Fruit fly (Drosophila melanogaster) whole organism, embryonic: Measurements from ENCODE around the gene CG2818.

Experiments used
- Atf-2 ChIP-seq: fragments of 200-800 bp; sonication (Bioruptor generic); optimal IDR thresholded peaks from 2 replicates; lab custom pipeline; 2016; ENCODE audit warnings: missing biosample characterization, missing genetic modification characterization
- CG12071 ChIP-seq: fragments of 200-800 bp; sonication (Bioruptor generic); optimal IDR thresholded peaks from 3 replicates; lab custom pipeline; 2018; ENCODE audit warnings: missing biosample characterization, mild to moderate bottlenecking, missing genetic modification characterization
- CG12769 ChIP-seq: fragments of 200-800 bp; sonication (Bioruptor generic); optimal IDR thresholded peaks from 2 replicates; lab custom pipeline; 2019; ENCODE audit warnings: missing biosample characterization, mild to moderate bottlenecking, missing genetic modification characterization, moderate library complexity
- CG14710 ChIP-seq: fragments of 200-800 bp; sonication (Bioruptor generic); optimal IDR thresholded peaks from 3 replicates; lab custom pipeline; 2019; ENCODE audit warnings: missing biosample characterization, mild to moderate bottlenecking, missing genetic modification characterization, moderate library complexity
- CG15514 ChIP-seq: fragments of 200-800 bp; sonication (Bioruptor generic); optimal IDR thresholded peaks from 3 replicates; lab custom pipeline; 2017; ENCODE audit warnings: missing biosample characterization, missing genetic modification characterization, mild to moderate bottlenecking, moderate library complexity, missing genetic modification reagents
- CG1603 ChIP-seq: fragments of 200-800 bp; sonication (Bioruptor generic); optimal IDR thresholded peaks from 2 replicates; lab custom pipeline; 2019; ENCODE audit warnings: missing biosample characterization, mild to moderate bottlenecking, missing genetic modification characterization, moderate library complexity
- CG17328 ChIP-seq: fragments of 200-800 bp; sonication (Bioruptor generic); IDR thresholded peaks from 2 replicates; pipeline ENCODE4 v1.3.6; 2022; ENCODE audit warnings: missing biosample characterization, missing genetic modification characterization
- CG17802 ChIP-seq: fragments of 200-800 bp; sonication (Bioruptor generic); optimal IDR thresholded peaks from 2 replicates; lab custom pipeline; 2018; ENCODE audit warnings: missing biosample characterization, mild to moderate bottlenecking, missing genetic modification characterization, moderate library complexity
- CG18476 ChIP-seq: fragments of 200-800 bp; sonication (Bioruptor generic); optimal IDR thresholded peaks from 2 replicates; lab custom pipeline; 2016; ENCODE audit warnings: missing biosample characterization, mild to moderate bottlenecking, missing genetic modification characterization
- CG2889 ChIP-seq: fragments of 200-800 bp; sonication (Bioruptor generic); IDR thresholded peaks from 3 replicates; pipeline ENCODE4 v1.3.6; 2022; ENCODE audit warnings: missing biosample characterization, missing genetic modification characterization
- CG31224 ChIP-seq: fragments of 200-800 bp; sonication (Bioruptor generic); IDR thresholded peaks from 2 replicates; pipeline ENCODE4 v1.3.6; 2022; ENCODE audit warnings: missing biosample characterization, missing genetic modification characterization
- CG3407 ChIP-seq: fragments of 200-800 bp; sonication (Bioruptor generic); optimal IDR thresholded peaks from 2 replicates; lab custom pipeline; 2018; ENCODE audit warnings: missing biosample characterization, mild to moderate bottlenecking, missing genetic modification characterization
- CG34422 ChIP-seq: fragments of 200-800 bp; sonication (Bioruptor generic); IDR thresholded peaks from 3 replicates; pipeline ENCODE4 v1.3.6; 2022; ENCODE audit warnings: missing biosample characterization, missing genetic modification characterization
- CG7372 ChIP-seq: fragments of 200-800 bp; sonication (Bioruptor generic); IDR thresholded peaks from 2 replicates; pipeline ENCODE4 v1.3.6; 2022; ENCODE audit warnings: missing biosample characterization, missing genetic modification characterization
- CG7556 ChIP-seq: fragments of 200-800 bp; sonication (Bioruptor generic); optimal IDR thresholded peaks from 2 replicates; lab custom pipeline; 2017; ENCODE audit warnings: missing biosample characterization, mild to moderate bottlenecking, missing genetic modification characterization
- CG8478 ChIP-seq: fragments of >200 bp; optimal IDR thresholded peaks from 2 replicates; lab custom pipeline; 2018
- CG9437 ChIP-seq: fragments of 200-800 bp; sonication (Bioruptor generic); optimal IDR thresholded peaks from 2 replicates; lab custom pipeline; 2018; ENCODE audit warnings: missing biosample characterization, mild to moderate bottlenecking, missing genetic modification characterization
- D ChIP-seq, 2 experiments: fragments of 200-800 bp in 1 of 2; fragments of >200 bp in 1 of 2; sonication (Bioruptor generic) in 1 of 2; optimal IDR thresholded peaks; 2 replicates in 1 of 2; 3 replicates in 1 of 2; lab custom pipeline; 2017; ENCODE audit warnings: mild to moderate bottlenecking in 1 of 2, missing biosample characterization in 1 of 2, missing genetic modification characterization in 1 of 2, missing genetic modification reagents in 1 of 2
- D19A ChIP-seq: fragments of 200-800 bp; optimal IDR thresholded peaks from 3 replicates; lab custom pipeline; 2019; ENCODE audit warnings: missing biosample characterization, mild to moderate bottlenecking, missing genetic modification characterization, moderate library complexity
- Fer3 ChIP-seq: fragments of 200-800 bp; sonication (Bioruptor generic); optimal IDR thresholded peaks from 2 replicates; lab custom pipeline; 2018; ENCODE audit warnings: missing biosample characterization, mild to moderate bottlenecking, missing genetic modification characterization, moderate library complexity
- Gug ChIP-seq: fragments of 200-800 bp; sonication (Bioruptor generic); IDR thresholded peaks from 4 replicates; pipeline ENCODE4 v1.3.6; 2022; ENCODE audit warnings: missing biosample characterization, missing genetic modification characterization
- H2.0 ChIP-seq: fragments of 200-800 bp; sonication (Bioruptor generic); IDR thresholded peaks from 2 replicates; pipeline ENCODE4 v1.3.6; 2022; ENCODE audit warnings: missing biosample characterization, missing genetic modification characterization
- HLH3B ChIP-seq: fragments of 200-800 bp; sonication (Bioruptor generic); IDR thresholded peaks from 2 replicates; pipeline ENCODE4 v1.3.6; 2022; ENCODE audit warnings: missing biosample characterization, missing genetic modification characterization
- Mad ChIP-seq: fragments of 200-800 bp; sonication (Bioruptor generic); optimal IDR thresholded peaks from 2 replicates; lab custom pipeline; 2016; ENCODE audit warnings: missing biosample characterization, missing genetic modification characterization
- NC2β ChIP-seq: fragments of 200-800 bp; sonication (Bioruptor generic); optimal IDR thresholded peaks from 2 replicates; lab custom pipeline; 2016; ENCODE audit warnings: missing biosample characterization, missing genetic modification characterization
- NFAT ChIP-seq: fragments of 200-800 bp; sonication (Bioruptor generic); IDR thresholded peaks from 2 replicates; pipeline ENCODE4 v1.3.6; 2022; ENCODE audit warnings: missing biosample characterization, missing genetic modification characterization
- Oli ChIP-seq: fragments of 200-800 bp; sonication (Bioruptor generic); optimal IDR thresholded peaks from 2 replicates; lab custom pipeline; 2018; ENCODE audit warnings: missing biosample characterization, mild to moderate bottlenecking, missing genetic modification characterization, moderate library complexity
- Ravus ChIP-seq: fragments of 200-800 bp; sonication (Bioruptor generic); IDR thresholded peaks from 2 replicates; pipeline ENCODE4 v1.3.6; 2022; ENCODE audit warnings: missing biosample characterization, missing genetic modification characterization
- Vsx1 ChIP-seq: fragments of 200-800 bp; sonication (Bioruptor generic); optimal IDR thresholded peaks from 2 replicates; lab custom pipeline; 2017; ENCODE audit warnings: missing biosample characterization, mild to moderate bottlenecking, missing genetic modification characterization, missing genetic modification reagents
- ab ChIP-seq: fragments of 200-800 bp; sonication (Bioruptor generic); optimal IDR thresholded peaks from 2 replicates; lab custom pipeline; 2016; ENCODE audit warnings: missing biosample characterization, missing genetic modification characterization
- chm ChIP-seq: fragments of 200-800 bp; sonication (Bioruptor generic); IDR thresholded peaks from 2 replicates; pipeline ENCODE4 v1.3.6; 2022; ENCODE audit warnings: missing biosample characterization, missing genetic modification characterization
- ci ChIP-seq: fragments of 200-800 bp; sonication (Bioruptor generic); IDR thresholded peaks from 3 replicates; pipeline ENCODE4 v1.3.6; 2022; ENCODE audit warnings: missing biosample characterization, missing genetic modification characterization
- cwo ChIP-seq: fragments of 200-800 bp; sonication (Bioruptor generic); optimal IDR thresholded peaks from 3 replicates; lab custom pipeline; 2017; ENCODE audit warnings: missing biosample characterization, missing genetic modification characterization, mild to moderate bottlenecking, moderate library complexity, missing genetic modification reagents
- en ChIP-seq: fragments of 200-800 bp; sonication (Bioruptor generic); optimal IDR thresholded peaks from 2 replicates; lab custom pipeline; 2016; ENCODE audit warnings: missing biosample characterization, missing genetic modification characterization
- fd64A ChIP-seq: fragments of 200-800 bp; sonication (Bioruptor generic); optimal IDR thresholded peaks from 3 replicates; lab custom pipeline; 2018; ENCODE audit warnings: missing biosample characterization, mild to moderate bottlenecking, missing genetic modification characterization
- gem ChIP-seq: fragments of 200-800 bp; sonication (Bioruptor generic); optimal IDR thresholded peaks from 2 replicates; lab custom pipeline; 2019; ENCODE audit warnings: missing biosample characterization, mild to moderate bottlenecking, missing genetic modification characterization, moderate library complexity
- gsb ChIP-seq: fragments of 200-800 bp; sonication (Bioruptor generic); IDR thresholded peaks from 2 replicates; pipeline ENCODE4 v1.3.6; 2022; ENCODE audit warnings: missing biosample characterization, missing genetic modification characterization
- jumu ChIP-seq: fragments of 200-800 bp; sonication (Bioruptor generic); optimal IDR thresholded peaks from 3 replicates; lab custom pipeline; 2016; ENCODE audit warnings: missing biosample characterization, missing genetic modification characterization
- ken ChIP-seq: fragments of 200-800 bp; sonication (Bioruptor generic); IDR thresholded peaks from 3 replicates; pipeline ENCODE4 v1.3.6; 2022; ENCODE audit warnings: missing biosample characterization, missing genetic modification characterization
- nau ChIP-seq: fragments of 200-800 bp; sonication (Bioruptor generic); optimal IDR thresholded peaks from 3 replicates; lab custom pipeline; 2017; ENCODE audit warnings: missing biosample characterization, mild to moderate bottlenecking, missing genetic modification characterization, missing genetic modification reagents
- otp ChIP-seq: fragments of 200-800 bp; sonication (Bioruptor generic); IDR thresholded peaks from 3 replicates; pipeline ENCODE4, ENCODE4 v1.3.6; 2022; ENCODE audit warnings: missing biosample characterization, missing genetic modification characterization
- pan ChIP-seq, 4 experiments: fragments of >200 bp in 3 of 4; fragments of 200-800 bp in 1 of 4; sonication (Bioruptor generic) in 1 of 4; optimal IDR thresholded peaks in 3 of 4; IDR thresholded peaks in 1 of 4; 2 replicates each; pipeline versions ENCODE4 v1.3.6 to Lab custom; 2017 to 2022; ENCODE audit warnings: missing biosample characterization in 2 of 4, missing genetic modification characterization in 2 of 4, mixed read lengths in 1 of 4
- prd ChIP-seq, 3 experiments: fragments of >200 bp in 2 of 3; fragments of 200-800 bp in 1 of 3; sonication (Bioruptor generic) in 1 of 3; optimal IDR thresholded peaks in 2 of 3; IDR thresholded peaks in 1 of 3; 2 replicates in 2 of 3; 3 replicates in 1 of 3; pipeline versions ENCODE4 v1.3.6 to Lab custom; 2017 to 2022; ENCODE audit warnings: missing biosample characterization in 1 of 3, missing genetic modification characterization in 1 of 3
- run ChIP-seq: fragments of 200-800 bp; sonication (Bioruptor generic); optimal IDR thresholded peaks from 3 replicates; lab custom pipeline; 2018; ENCODE audit warnings: missing biosample characterization, mild to moderate bottlenecking, missing genetic modification characterization
- sd ChIP-seq: fragments of 200-800 bp; sonication (Bioruptor generic); optimal IDR thresholded peaks from 3 replicates; lab custom pipeline; 2018; ENCODE audit warnings: missing biosample characterization, mild to moderate bottlenecking, missing genetic modification characterization, moderate library complexity
- toy ChIP-seq: fragments of 200-800 bp; sonication (Bioruptor generic); IDR thresholded peaks from 2 replicates; pipeline ENCODE4 v1.3.6; 2022; ENCODE audit warnings: missing biosample characterization, missing genetic modification characterization
- wor ChIP-seq: fragments of 200-800 bp; sonication (Bioruptor generic); IDR thresholded peaks from 2 replicates; pipeline ENCODE4 v1.3.6; 2022; ENCODE audit warnings: missing biosample characterization, missing genetic modification characterization
- zfh1 ChIP-seq: fragments of 200-800 bp; sonication (Bioruptor generic); IDR thresholded peaks from 3 replicates; pipeline ENCODE4 v1.3.6; 2022; ENCODE audit warnings: missing biosample characterization, missing genetic modification characterization
- zfh2 ChIP-seq: fragments of 200-800 bp; sonication (Bioruptor generic); optimal IDR thresholded peaks from 2 replicates; lab custom pipeline; 2016; ENCODE audit warnings: missing biosample characterization, missing genetic modification characterization

The CG2818 gene

DNA sequence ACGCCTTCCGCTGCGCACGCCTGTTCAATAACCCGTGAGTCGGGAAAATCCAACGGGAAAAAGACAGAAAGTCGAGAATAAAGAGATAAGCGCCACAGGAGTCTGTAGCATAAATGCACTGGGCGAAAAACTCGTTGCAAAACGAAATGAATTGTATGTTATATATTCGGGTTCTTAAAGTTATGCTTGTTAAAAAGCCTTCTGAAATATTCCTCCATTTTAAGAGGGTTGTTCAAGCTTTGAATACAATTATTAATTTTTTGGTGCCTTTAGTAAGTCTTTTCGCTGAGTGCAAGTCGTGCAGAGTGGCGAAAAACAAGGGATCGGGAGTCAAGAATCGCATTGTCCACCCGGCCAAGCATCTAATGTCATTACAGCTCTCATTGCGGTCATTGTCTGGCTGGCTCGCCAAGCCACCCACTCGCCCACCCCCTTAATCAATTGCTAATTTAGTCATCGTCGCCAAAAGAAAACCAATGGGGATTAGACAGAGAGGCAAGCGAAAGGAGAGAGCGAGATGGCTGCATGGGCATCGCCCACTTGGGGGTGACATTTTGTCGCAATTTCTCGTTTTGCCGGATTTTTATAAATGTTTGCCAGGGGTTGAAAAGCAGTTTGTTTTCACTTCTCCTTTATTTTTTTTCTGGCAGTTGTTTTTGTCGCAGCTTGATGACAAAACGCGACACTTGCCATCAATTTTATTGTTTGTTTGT is 27.9 kb upstream of the CG2818 start (continued):
- no peak for TF ChIP-seq prd (optimal IDR thresholded peaks at IDR 0.05; lab: Kevin White, UChicago)
- peak; percentile 62; the same call in 2 of the 3 replicates for TF ChIP-seq prd (GFP tag; IDR thresholded peaks at IDR 0.05; lab: Robert Waterston, UW)
- TF ChIP-seq jumu (GFP tag; lab: Kevin White, UChicago) = no peak
- peak; percentile 51 for TF ChIP-seq gem (tag; lab: Kevin White, UChicago)
- no peak for TF ChIP-seq CG7556
- no peak for TF ChIP-seq CG31224 (GFP tag; lab: Robert Waterston, UW)
- TF ChIP-seq CG34422 (GFP tag; lab: Robert Waterston, UW) = 0 out of 3 replicates have a peak, but pooled peaks have one; percentile 26
- TF ChIP-seq CG12071 (GFP tag; lab: Kevin White, UChicago) = no peak
- no peak for TF ChIP-seq pan (optimal IDR thresholded peaks at IDR 0.05; lab: Kevin White, UChicago)
- TF ChIP-seq pan (GFP tag; optimal IDR thresholded peaks at IDR 0.05 in 1 of 2, IDR thresholded peaks at IDR 0.05 in 1 of 2) = no peak
- TF ChIP-seq wor = no peak
- TF ChIP-seq NFAT (GFP tag; lab: Robert Waterston, UW) = no peak
- TF ChIP-seq ab (GFP tag; lab: Kevin White, UChicago) = no peak
- no peak for TF ChIP-seq Atf-2 (GFP tag; lab: Kevin White, UChicago)
- no peak for TF ChIP-seq CG15514 (GFP tag; lab: Kevin White, UChicago)
- no peak for TF ChIP-seq CG1603 (tag; lab: Kevin White, UChicago)
- TF ChIP-seq CG3407 = no peak
- TF ChIP-seq CG7372 = no peak
- no peak for TF ChIP-seq Gug (GFP tag; lab: Robert Waterston, UW)
- TF ChIP-seq D (optimal IDR thresholded peaks at IDR 0.05; lab: Kevin White, UChicago) = no peak
- TF ChIP-seq D (GFP tag; optimal IDR thresholded peaks at IDR 0.05; lab: Kevin White, UChicago) = no peak
- no peak for TF ChIP-seq chm
- no peak for TF ChIP-seq ken (GFP tag; lab: Robert Waterston, UW)
- no peak for TF ChIP-seq HLH3B
- TF ChIP-seq cwo (GFP tag; lab: Kevin White, UChicago) = no peak
- no peak for TF ChIP-seq CG2889 (GFP tag; lab: Robert Waterston, UW)
- no peak for TF ChIP-seq otp (GFP tag; lab: Robert Waterston, UW)
- TF ChIP-seq sd (tag; lab: Kevin White, UChicago) = no peak
- TF ChIP-seq CG18476 (GFP tag; lab: Kevin White, UChicago) = no peak
- TF ChIP-seq run (tag; lab: Kevin White, UChicago) = no peak
- no peak for TF ChIP-seq CG17802 (tag; lab: Kevin White, UChicago)
- TF ChIP-seq CG8478 (lab: Kevin White, UChicago) = no peak
- TF ChIP-seq H2.0 (GFP tag; lab: Robert Waterston, UW) = no peak
- 0 out of 3 replicates have a peak, but pooled peaks have one; percentile 49 for TF ChIP-seq zfh1 (GFP tag; lab: Robert Waterston, UW)
- no peak for TF ChIP-seq toy (GFP tag; lab: Robert Waterston, UW)
- no peak for TF ChIP-seq Oli (tag; lab: Kevin White, UChicago)
- TF ChIP-seq Ravus = no peak
- TF ChIP-seq fd64A (GFP tag; lab: Kevin White, UChicago) = no peak
- no peak for TF ChIP-seq D19A (tag; lab: Kevin White, UChicago)
- TF ChIP-seq Mad (GFP tag; lab: Kevin White, UChicago) = no peak
- no peak for TF ChIP-seq NC2β (GFP tag; lab: Kevin White, UChicago)
- TF ChIP-seq CG17328 (GFP tag; lab: Robert Waterston, UW) = peak; percentile 29; the same call in 1 of the 2 replicates
- 0 out of 3 replicates have a peak, but pooled peaks have one; percentile 36 for TF ChIP-seq ci (GFP tag; lab: Robert Waterston, UW)
- TF ChIP-seq en (GFP tag; lab: Kevin White, UChicago) = no peak
- no peak for TF ChIP-seq CG14710
- TF ChIP-seq zfh2 = no peak
- no peak for TF ChIP-seq nau (GFP tag; lab: Kevin White, UChicago)
- TF ChIP-seq Vsx1 = no peak
- TF ChIP-seq CG9437 = no peak
- no peak for TF ChIP-seq CG12769 (tag; lab: Kevin White, UChicago)
- no peak for TF ChIP-seq Fer3 (tag; lab: Kevin White, UChicago)
- no peak for TF ChIP-seq gsb (GFP tag; lab: Robert Waterston, UW)
